Worm (Caenorhabditis elegans) whole organism, early embryonic: Measurements from ENCODE around the gene F13H8.2.

ENCODE experiments used
- B0310.2 ChIP-seq: sonication (generic microtip); optimal IDR thresholded peaks from 2 replicates; lab custom pipeline; 2016; ENCODE audit warnings: mild to moderate bottlenecking, missing genetic modification characterization, missing compliant biosample characterization
- F13C5.2 ChIP-seq: sonication (generic microtip); optimal IDR thresholded peaks from 2 replicates; lab custom pipeline; 2017; ENCODE audit warnings: mild to moderate bottlenecking, missing genetic modification characterization, inconsistent platforms, missing compliant biosample characterization
- aly-1 ChIP-seq: sonication (generic microtip); optimal IDR thresholded peaks from 2 replicates; lab custom pipeline; 2016; ENCODE audit warnings: missing genetic modification characterization, missing compliant biosample characterization
- ama-1 ChIP-seq: fragments of 150-350 bp; optimal IDR thresholded peaks from 2 replicates; lab custom pipeline; 2014
- ceh-13 ChIP-seq: fragments of 200-800 bp; sonication (Bioruptor generic); optimal IDR thresholded peaks from 2 replicates; lab custom pipeline; 2018; ENCODE audit warnings: mild to moderate bottlenecking, missing genetic modification characterization, missing compliant biosample characterization
- ceh-36 ChIP-seq: sonication (generic microtip); optimal IDR thresholded peaks from 2 replicates; lab custom pipeline; 2016; ENCODE audit warnings: missing genetic modification characterization, inconsistent platforms, missing compliant biosample characterization
- ets-7 ChIP-seq: sonication (generic microtip); optimal IDR thresholded peaks from 2 replicates; lab custom pipeline; 2016; ENCODE audit warnings: missing genotype, missing genetic modification characterization, missing compliant biosample characterization
- flt-1 ChIP-seq: fragments of 200-800 bp; sonication (Bioruptor generic); IDR thresholded peaks from 2 replicates; pipeline ENCODE4 v1.3.6; 2022; ENCODE audit warnings: missing genetic modification characterization, missing compliant biosample characterization
- hmbx-1 ChIP-seq: sonication (generic microtip); optimal IDR thresholded peaks from 2 replicates; lab custom pipeline; 2016; ENCODE audit warnings: mild to moderate bottlenecking, missing genetic modification characterization, missing compliant biosample characterization
- hmg-4 ChIP-seq: fragments of 200-800 bp; sonication (Bioruptor generic); optimal IDR thresholded peaks from 2 replicates; lab custom pipeline; 2018; ENCODE audit warnings: mild to moderate bottlenecking, missing genetic modification characterization, missing compliant biosample characterization
- hnd-1 ChIP-seq: sonication (generic microtip); optimal IDR thresholded peaks from 2 replicates; lab custom pipeline; 2016; ENCODE audit warnings: missing genetic modification characterization, missing compliant biosample characterization
- pes-1 ChIP-seq: fragments of 200-800 bp; sonication (Bioruptor generic); IDR thresholded peaks from 2 replicates; pipeline ENCODE4 v1.3.6; 2022; ENCODE audit warnings: missing genetic modification reagents, missing genetic modification characterization, missing compliant biosample characterization
- scrt-1 ChIP-seq: fragments of 200-800 bp; sonication (Bioruptor generic); IDR thresholded peaks from 2 replicates; pipeline ENCODE4 v1.3.6; 2022; ENCODE audit warnings: missing genetic modification characterization, missing compliant biosample characterization
- sea-1 ChIP-seq: fragments of 200-800 bp; sonication (Bioruptor generic); conservative IDR thresholded peaks from 2 replicates; pipeline ENCODE4 v1.3.6; 2022; ENCODE audit warnings: missing genetic modification characterization, missing compliant biosample characterization
- tbx-11 ChIP-seq: fragments of 200-800 bp; sonication (Bioruptor generic); IDR thresholded peaks from 2 replicates; pipeline ENCODE4 v1.3.6; 2022; ENCODE audit warnings: missing genetic modification characterization, missing compliant biosample characterization
- tbx-37 ChIP-seq: fragments of 200-800 bp; sonication (Bioruptor generic); conservative IDR thresholded peaks from 2 replicates; pipeline ENCODE4 v1.3.6; 2022; ENCODE audit warnings: missing genetic modification reagents, missing genetic modification characterization, missing compliant biosample characterization
- tra-4 ChIP-seq: sonication (generic microtip); optimal IDR thresholded peaks from 2 replicates; lab custom pipeline; 2017; ENCODE audit warnings: missing genetic modification characterization, missing compliant biosample characterization

The F13H8.2 gene

DNA sequence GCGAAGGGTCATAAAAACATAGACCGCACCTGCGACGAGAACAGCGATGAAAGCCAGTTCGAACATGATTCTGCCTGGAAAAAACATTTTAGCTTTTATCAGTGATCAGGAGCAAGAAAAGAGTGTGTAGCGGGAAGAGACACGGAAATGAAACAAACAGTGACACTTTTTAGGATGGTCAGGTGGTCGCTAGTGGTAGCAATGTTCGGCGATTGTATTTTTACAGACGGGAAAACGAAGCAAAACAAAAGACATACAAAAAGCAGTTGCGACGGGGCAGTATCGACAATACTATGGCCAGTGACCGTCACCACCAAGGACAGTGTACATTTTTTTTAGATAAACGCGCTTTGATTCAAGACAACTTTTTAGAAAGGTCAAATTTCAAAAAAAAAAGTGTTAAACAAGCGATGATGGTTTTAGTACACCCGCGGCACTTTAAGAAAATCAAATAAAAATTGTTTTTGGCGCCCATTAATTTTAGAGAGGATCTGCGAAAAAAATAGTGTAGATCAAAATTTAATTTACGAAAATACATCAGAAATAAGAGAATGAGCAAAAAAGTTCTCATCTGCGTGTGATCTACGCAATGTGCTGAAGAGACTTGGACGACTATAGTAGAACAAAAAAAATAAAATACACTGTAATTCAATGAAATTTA lies 34.6 kb upstream of the F13H8.2 start, which contains the start of gene T24H7.9:
T24H7.9 (minus strand) TSS at position 74 of the 661 bp plus-strand sequence.
- TF ChIP-seq tbx-37 (GFP tag; lab: Robert Waterston, UW) (no peak), scrt-1 (GFP tag; lab: Robert Waterston, UW) (no peak), hnd-1 (tag; lab: Kevin White, UChicago) (no peak), hmbx-1 (no peak), ceh-36 (tag; lab: Kevin White, UChicago) (no peak), flt-1 (GFP tag; lab: Robert Waterston, UW) (no peak), ceh-13 (GFP tag; lab: Kevin White, UChicago) (no peak), F13C5.2 (tag; lab: Kevin White, UChicago) (no peak), tbx-11 (GFP tag; lab: Robert Waterston, UW) (no peak), pes-1 (GFP tag; lab: Robert Waterston, UW) (no peak), hmg-4 (GFP tag; lab: Kevin White, UChicago) (no peak), B0310.2 (tag; lab: Kevin White, UChicago) (no peak), tra-4 (no peak), aly-1 (no peak), sea-1 (GFP tag; lab: Robert Waterston, UW) (no peak), ama-1 (lab: Kevin White, UChicago) (no peak)

DNA sequence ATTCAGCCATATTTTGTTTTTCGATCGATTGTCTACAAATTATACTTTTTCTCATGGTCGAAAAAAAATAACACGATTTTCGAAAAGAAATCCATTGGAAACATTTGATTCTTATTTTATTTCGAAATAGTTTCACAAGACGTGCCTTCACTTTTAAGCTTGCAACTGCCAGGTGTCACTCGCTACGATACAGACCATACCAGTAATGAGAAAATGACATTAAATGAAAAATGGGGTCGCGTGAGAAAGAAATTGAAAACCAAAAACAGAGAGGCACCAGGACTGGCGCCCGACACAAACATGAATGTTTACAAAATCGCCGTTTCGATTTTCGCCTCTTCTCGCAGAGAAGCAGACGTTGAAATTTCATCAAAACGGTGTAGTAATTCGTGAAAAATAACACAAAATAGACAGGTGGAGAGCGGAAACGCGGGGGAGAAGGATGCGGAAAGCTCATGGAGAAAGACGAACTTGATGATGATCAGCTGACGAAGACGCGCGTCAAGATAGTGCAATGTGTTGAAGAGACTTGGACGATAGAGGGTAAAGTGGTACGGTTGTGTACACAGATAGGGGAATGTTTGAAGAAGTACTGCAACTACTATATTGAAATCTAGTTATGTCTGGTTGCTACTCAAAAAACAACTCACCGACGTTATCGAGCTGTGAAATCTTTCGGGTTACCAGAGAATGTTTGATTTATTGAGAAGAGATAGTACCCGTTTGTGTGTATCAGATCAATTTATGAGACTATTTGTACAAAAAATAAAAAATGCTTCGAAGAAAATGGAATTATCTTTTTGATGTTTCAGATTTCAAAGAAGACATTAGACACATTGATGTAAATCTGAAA lies 33.8 kb upstream of the F13H8.2 start:
- TF ChIP-seq pes-1 (GFP tag; lab: Robert Waterston, UW) (no peak), hnd-1 (tag; lab: Kevin White, UChicago) (no peak), ets-7 (tag; lab: Kevin White, UChicago) (no peak), sea-1 (GFP tag; lab: Robert Waterston, UW) (no peak), tbx-37 (GFP tag; lab: Robert Waterston, UW) (no peak)

DNA sequence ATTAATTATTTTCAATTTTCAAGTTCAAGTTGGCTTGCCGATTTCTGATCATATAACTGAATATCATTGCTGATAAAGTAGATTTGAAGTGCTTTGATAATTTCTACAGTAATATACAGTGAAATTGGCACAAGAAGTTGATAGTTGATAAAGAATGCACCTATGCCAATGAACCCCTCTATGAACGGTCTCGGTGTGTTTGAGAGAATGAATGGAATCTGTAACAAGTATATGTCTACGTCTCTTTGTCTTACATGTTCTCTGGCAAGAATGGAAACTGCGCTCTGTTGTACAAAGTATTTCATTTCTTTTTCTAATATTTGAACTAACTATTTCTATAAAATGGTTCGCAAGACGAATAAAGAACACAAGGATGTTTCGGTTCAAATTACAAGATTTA lies 28.4 kb upstream of the F13H8.2 start, which contains the start of gene T24H7.8:
T24H7.8 (plus strand) TSS at position 301 of the 400 bp plus-strand sequence.
- TF ChIP-seq hnd-1 (tag; lab: Kevin White, UChicago) = no peak
- no peak for TF ChIP-seq tbx-11 (GFP tag; lab: Robert Waterston, UW)
- no peak for TF ChIP-seq tbx-37 (GFP tag; lab: Robert Waterston, UW)

DNA sequence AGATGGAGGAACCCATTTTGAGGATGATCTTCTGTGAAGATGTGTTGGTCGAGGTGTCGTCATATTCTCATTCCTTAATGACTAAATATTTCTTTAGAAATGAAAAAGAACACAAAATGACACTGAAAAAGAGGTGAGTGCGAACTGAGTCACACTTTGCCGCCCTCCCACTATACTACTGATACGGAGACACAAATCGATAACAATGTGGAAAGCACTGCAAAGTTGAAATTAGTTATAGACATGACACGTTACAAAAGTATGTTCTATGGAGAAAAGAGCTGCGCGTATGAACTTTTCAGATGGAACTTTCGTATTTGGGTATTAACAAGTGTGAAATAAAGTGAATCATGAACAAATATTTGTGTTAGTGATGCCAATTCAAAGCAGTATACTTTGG lies 26.0 kb upstream of the F13H8.2 start, which contains the start of gene tat-4:
tat-4 (minus strand) TSS at position 117 of the 400 bp plus-strand sequence.
- TF ChIP-seq pes-1 (GFP tag; lab: Robert Waterston, UW) (no peak), flt-1 (GFP tag; lab: Robert Waterston, UW) (no peak), tbx-37 (GFP tag; lab: Robert Waterston, UW) (no peak), aly-1 (no peak), tra-4 (no peak), hmbx-1 (no peak), ama-1 (lab: Kevin White, UChicago) (no peak), F13C5.2 (tag; lab: Kevin White, UChicago) (no peak), ets-7 (tag; lab: Kevin White, UChicago) (no peak)

DNA sequence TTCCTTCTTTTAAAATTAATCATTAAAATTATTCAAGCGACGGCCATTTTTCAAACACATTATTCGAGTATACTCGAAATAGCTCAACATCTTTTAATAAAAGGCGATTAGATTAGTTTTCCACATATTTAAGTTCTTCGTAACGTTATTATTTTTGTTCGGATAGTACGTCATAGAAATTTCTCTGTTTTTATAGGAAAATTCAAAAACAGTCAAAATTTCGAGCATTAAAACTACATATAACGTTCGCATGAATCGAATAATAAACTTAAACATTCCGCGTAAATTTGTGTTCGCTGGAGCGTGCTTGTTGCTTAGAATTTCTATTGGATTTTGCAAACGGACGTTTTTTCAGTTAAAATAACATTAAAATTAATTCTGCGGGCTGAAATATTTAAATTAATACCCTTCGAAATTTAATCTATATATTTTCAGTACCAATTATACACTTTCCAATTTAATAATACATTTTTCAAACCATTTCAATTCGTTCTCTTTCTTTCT lies 24.9 kb upstream of the F13H8.2 start, which contains the start of gene blos-4:
blos-4 (plus strand) TSS at position 51 of the 504 bp plus-strand sequence.
- no peak for TF ChIP-seq tbx-11 (GFP tag; lab: Robert Waterston, UW)
- TF ChIP-seq F13C5.2 (tag; lab: Kevin White, UChicago) = no peak
- no peak for TF ChIP-seq hnd-1 (tag; lab: Kevin White, UChicago)

DNA sequence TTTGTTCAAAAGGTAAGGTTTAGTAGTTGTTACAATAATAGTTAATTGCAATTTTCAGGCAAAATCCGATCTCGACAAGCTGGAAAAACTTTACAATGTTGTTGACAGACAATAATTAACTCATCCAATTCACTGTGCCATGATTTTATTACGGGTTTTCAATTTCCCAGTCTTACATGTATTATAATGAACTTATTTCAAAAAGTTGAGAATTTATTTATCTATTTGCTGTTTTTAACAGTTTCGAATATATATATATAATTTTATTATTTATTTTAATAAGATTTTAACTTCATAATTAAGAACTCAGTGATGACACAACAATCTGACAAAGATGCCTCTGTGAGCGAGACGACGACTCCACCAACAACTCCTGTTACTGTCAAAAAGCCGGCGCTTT lies 24.1 kb upstream of the F13H8.2 start, which contains the start of gene lelo-1:
lelo-1 (plus strand) TSS at position 301 of the 400 bp plus-strand sequence.
- TF ChIP-seq ets-7 (tag; lab: Kevin White, UChicago) (no peak), B0310.2 (tag; lab: Kevin White, UChicago) (no peak), aly-1 (no peak), tbx-11 (GFP tag; lab: Robert Waterston, UW) (no peak), tbx-37 (GFP tag; lab: Robert Waterston, UW) (no peak), tra-4 (no peak), hnd-1 (tag; lab: Kevin White, UChicago) (no peak), sea-1 (GFP tag; lab: Robert Waterston, UW) (no peak), pes-1 (GFP tag; lab: Robert Waterston, UW) (no peak), scrt-1 (GFP tag; lab: Robert Waterston, UW) (no peak), F13C5.2 (tag; lab: Kevin White, UChicago) (no peak), hmg-4 (GFP tag; lab: Kevin White, UChicago) (no peak), ceh-36 (tag; lab: Kevin White, UChicago) (no peak)

DNA sequence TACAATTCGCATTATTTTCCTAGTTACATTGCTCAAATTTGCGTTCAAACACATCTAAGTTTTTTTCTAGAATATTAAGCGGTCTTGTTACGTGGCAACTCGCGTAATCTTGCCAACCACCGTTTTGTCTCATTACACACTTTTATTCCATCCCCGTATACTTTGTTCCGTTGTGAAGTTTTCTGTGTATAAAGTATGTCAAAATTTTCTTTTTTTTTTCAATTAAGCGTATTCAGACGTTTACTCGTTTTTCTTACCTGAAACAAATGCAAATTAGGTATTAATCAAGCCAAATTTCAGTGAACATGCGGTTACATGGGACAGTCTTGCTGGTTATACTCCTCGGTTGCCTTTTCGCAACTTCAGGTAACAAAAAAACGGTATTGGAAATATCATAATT lies 23.2 kb upstream of the F13H8.2 start, which contains the start of gene T24H7.2:
T24H7.2 (plus strand) TSS at position 301 of the 400 bp plus-strand sequence.
- TF ChIP-seq B0310.2 (tag; lab: Kevin White, UChicago) (no peak), hmg-4 (GFP tag; lab: Kevin White, UChicago) (no peak), scrt-1 (GFP tag; lab: Robert Waterston, UW) (no peak), ama-1 (lab: Kevin White, UChicago) (no peak), hmbx-1 (no peak), ceh-13 (GFP tag; lab: Kevin White, UChicago) (no peak), flt-1 (GFP tag; lab: Robert Waterston, UW) (no peak), aly-1 (no peak), F13C5.2 (tag; lab: Kevin White, UChicago) (no peak), ets-7 (tag; lab: Kevin White, UChicago) (no peak), ceh-36 (tag; lab: Kevin White, UChicago) (no peak), pes-1 (GFP tag; lab: Robert Waterston, UW) (no peak), tbx-11 (GFP tag; lab: Robert Waterston, UW) (no peak), tra-4 (no peak), sea-1 (GFP tag; lab: Robert Waterston, UW) (no peak)
